Fruit fly (Drosophila melanogaster) whole organism, pupa: ENCODE results near the gene kmr.

Experiments used
- CG17806 ChIP-seq: fragments of 200-800 bp; sonication (Bioruptor generic); optimal IDR thresholded peaks from 2 replicates; lab custom pipeline; 2018; ENCODE audit warnings: missing biosample characterization, mild to moderate bottlenecking, missing genetic modification characterization, moderate library complexity
- CG34367 ChIP-seq: fragments of 200-800 bp; sonication (Bioruptor generic); optimal IDR thresholded peaks from 2 replicates; lab custom pipeline; 2018; ENCODE audit warnings: missing biosample characterization, mild to moderate bottlenecking, missing genetic modification characterization
- Pif1B ChIP-seq: fragments of 200-800 bp; sonication (Bioruptor generic); optimal IDR thresholded peaks from 3 replicates; lab custom pipeline; 2016; ENCODE audit warnings: missing biosample characterization, missing genetic modification characterization
- Snoo ChIP-seq: fragments of 200-800 bp; sonication (Bioruptor generic); optimal IDR thresholded peaks from 3 replicates; lab custom pipeline; 2017; ENCODE audit warnings: missing biosample characterization, mild to moderate bottlenecking, missing genetic modification characterization, inconsistent platforms

DNA sequence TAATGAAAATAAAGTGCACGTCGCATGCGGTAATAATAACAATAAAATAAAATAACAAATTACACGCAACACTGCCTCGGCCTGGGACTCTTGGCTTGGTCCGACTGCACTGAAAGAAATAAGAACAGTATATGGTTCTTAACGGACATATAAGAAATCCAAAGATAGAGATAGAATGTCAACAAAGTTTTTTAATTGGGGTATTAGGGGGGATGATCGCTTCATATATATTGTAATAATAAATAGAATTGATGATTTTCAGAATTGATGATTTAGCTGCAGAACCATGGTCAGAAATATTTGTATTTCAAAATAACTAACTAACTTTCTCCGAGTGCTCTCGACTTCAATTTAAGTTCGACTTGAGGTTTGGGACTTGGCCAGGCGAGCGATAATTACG, 81.1 kb downstream of the kmr start:
- TF ChIP-seq Snoo (tag; lab: Kevin White, UChicago) (peak; percentile 81), CG34367 (tag; lab: Kevin White, UChicago) (no peak), CG17806 (tag; lab: Kevin White, UChicago) (peak; percentile 0), Pif1B (GFP tag; lab: Kevin White, UChicago) (peak; percentile 67)
